Worm (Caenorhabditis elegans): ENCODE results near the gene C44B11.1.

DNA sequence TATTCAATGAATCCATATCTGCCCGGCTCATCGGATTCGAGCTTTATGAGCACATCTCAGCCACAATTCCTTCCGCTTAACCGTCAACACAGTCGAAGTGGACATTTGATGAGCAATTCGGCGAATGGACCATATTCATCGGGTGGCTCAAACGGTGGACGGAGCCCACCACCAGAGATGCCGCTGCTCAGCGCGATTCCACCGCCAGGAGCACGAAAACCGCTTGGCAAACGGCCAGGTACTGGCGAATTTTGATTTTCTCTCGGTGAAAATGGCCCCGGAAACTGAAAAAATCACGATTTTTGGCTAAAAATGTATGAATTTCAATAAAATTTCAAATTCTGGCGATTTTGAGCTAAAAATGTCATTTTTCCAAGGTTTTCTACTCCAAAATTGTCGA is 24.8 kb downstream of the C44B11.1 start:
- TF ChIP-seq W03F9.2 (tag; optimal IDR thresholded peaks at IDR 0.05) (no peak), him-1 (tag; optimal IDR thresholded peaks at IDR 0.05) (no peak)
